Fruit fly (Drosophila melanogaster): ENCODE measurements around the gene Polr2J.
A peak's percentile ranks its signal among the peaks of the same experiment; 100 is the strongest.

The Polr2J gene

DNA sequence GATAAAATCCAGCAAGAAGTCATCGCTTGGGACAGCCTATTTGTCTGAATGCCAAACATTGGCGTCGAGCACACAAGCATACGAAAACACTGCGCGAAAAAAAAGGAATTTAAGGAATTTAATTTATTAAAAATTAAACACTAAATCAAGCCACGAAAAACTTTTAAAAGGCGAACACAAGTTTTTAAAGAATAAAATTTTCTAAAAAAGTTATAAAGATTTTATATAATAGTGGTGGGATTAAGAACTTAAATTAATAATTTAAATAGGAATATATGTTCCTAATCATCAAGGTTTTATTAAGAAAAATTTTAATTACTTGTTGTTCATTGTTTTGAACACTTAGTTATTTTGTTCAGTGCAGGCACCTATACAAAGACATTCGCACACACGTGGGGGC, 11.2 kb upstream of the Polr2J start (continued):
- TF ChIP-seq CG17361 (GFP tag; IDR thresholded peaks at IDR 0.05) (peak; percentile 36; the same call in 1 of the 3 replicates), Ssrp (tag; optimal IDR thresholded peaks at IDR 0.05) (no peak), CG13424 (tag; optimal IDR thresholded peaks at IDR 0.05) (peak; percentile 37), pho (GFP tag; optimal IDR thresholded peaks at IDR 0.05) (no peak), CG8388 (GFP tag; optimal IDR thresholded peaks at IDR 0.05) (no peak), lab (GFP tag; optimal IDR thresholded peaks at IDR 0.05) (peak; percentile 57), CG30403 (GFP tag; optimal IDR thresholded peaks at IDR 0.05) (peak; percentile 28), CG6765 (GFP tag; optimal IDR thresholded peaks at IDR 0.05) (no peak), ranshi (GFP tag; IDR thresholded peaks at IDR 0.05) (no peak), HmgZ (tag; optimal IDR thresholded peaks at IDR 0.05) (no peak), Sry-δ (GFP tag; optimal IDR thresholded peaks at IDR 0.05) (no peak), Hmr (GFP tag; optimal IDR thresholded peaks at IDR 0.05) (peak; percentile 35), CG12299 (tag; optimal IDR thresholded peaks at IDR 0.05) (no peak), CG12659 (GFP tag; optimal IDR thresholded peaks at IDR 0.05) (no peak), jing (GFP tag; optimal IDR thresholded peaks at IDR 0.05) (no peak), Fer3 (tag; optimal IDR thresholded peaks at IDR 0.05) (peak; percentile 10), sisA (GFP tag; IDR thresholded peaks at IDR 0.05) (peak; percentile 45), CG10543 (GFP tag; optimal IDR thresholded peaks at IDR 0.05) (no peak), CG34376 (GFP tag; optimal IDR thresholded peaks at IDR 0.05) (no peak), D19B (GFP tag; optimal IDR thresholded peaks at IDR 0.05) (peak; percentile 0), dmrt99B (tag; optimal IDR thresholded peaks at IDR 0.05) (peak; percentile 48), Ada2b (GFP tag; IDR thresholded peaks at IDR 0.05) (peak; percentile 17; the same call in 1 of the 2 replicates), Ets97D (GFP tag; optimal IDR thresholded peaks at IDR 0.05) (no peak), prd (optimal IDR thresholded peaks at IDR 0.05) (no peak), prd (GFP tag; IDR thresholded peaks at IDR 0.05) (peak; percentile 43), CG13296 (GFP tag; optimal IDR thresholded peaks at IDR 0.05) (peak; percentile 3)

dm6 chr2L:17420419-17420818, 10.2 kb upstream of the Polr2J start:
- TF ChIP-seq CG9609 (GFP tag; optimal IDR thresholded peaks at IDR 0.05) (no peak), gce (GFP tag; IDR thresholded peaks at IDR 0.05) (no peak), exex (tag; optimal IDR thresholded peaks at IDR 0.05) (peak; percentile 97), gro (GFP tag; optimal IDR thresholded peaks at IDR 0.05) (peak; percentile 24), GATAe (GFP tag; conservative IDR thresholded peaks at IDR 0.05) (0 out of 2 replicates have a peak, but pooled peaks have one; percentile 34), sug (tag; optimal IDR thresholded peaks at IDR 0.05) (peak; percentile 62), psq (GFP tag; optimal IDR thresholded peaks at IDR 0.05) (no peak), Asciz (GFP tag; optimal IDR thresholded peaks at IDR 0.05) (no peak), mirr (GFP tag; optimal IDR thresholded peaks at IDR 0.05) (peak; percentile 64), CG15479 (GFP tag; optimal IDR thresholded peaks at IDR 0.05) (no peak), CG12104 (GFP tag; optimal IDR thresholded peaks at IDR 0.05) (no peak), crp (GFP tag; optimal IDR thresholded peaks at IDR 0.05) (no peak), az2 (GFP tag; optimal IDR thresholded peaks at IDR 0.05) (no peak), sens-2 (GFP tag; IDR thresholded peaks at IDR 0.05) (peak; percentile 49; the same call in 1 of the 2 replicates), CG34376 (GFP tag; optimal IDR thresholded peaks at IDR 0.05) (peak; percentile 57)
